Fruit fly (Drosophila melanogaster): Measurements from ENCODE around the gene CG8997.

CG8997 gene

DNA sequence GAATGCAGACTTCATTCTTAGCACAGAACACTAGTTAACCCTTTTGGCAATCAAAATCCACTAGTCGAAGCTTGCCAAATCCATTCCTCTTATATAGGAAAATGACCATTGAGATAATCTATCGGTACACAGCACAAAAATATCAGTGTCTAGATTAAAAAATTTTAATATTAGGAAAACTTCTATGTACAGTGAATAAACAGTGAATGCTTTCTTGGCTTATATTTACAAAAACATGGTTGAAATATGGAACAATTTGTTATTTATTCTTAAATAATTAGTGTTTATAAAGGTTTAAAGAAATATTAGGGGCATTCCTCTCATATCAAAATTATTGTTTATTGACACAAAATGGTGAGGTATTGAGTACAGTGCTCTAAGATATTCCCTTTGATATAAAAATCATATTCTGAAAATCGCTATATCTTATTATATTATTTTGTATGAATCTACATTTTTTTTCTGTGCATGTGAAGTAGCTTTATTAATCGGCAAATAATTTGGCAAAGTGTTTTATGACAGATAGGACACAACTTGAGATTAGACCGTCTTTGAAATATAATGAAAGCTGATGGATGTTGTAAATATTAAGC is 1.3 kb downstream of the CG8997 start, which contains the start of gene CG33306:
Gene CG33306, minus strand, starts transcription at position 51 of the 593 bp plus-strand sequence.
- TF ChIP-seq Adf1 (GFP tag; IDR thresholded peaks at IDR 0.05) (no peak), maf-S (GFP tag; optimal IDR thresholded peaks at IDR 0.05) (no peak), Hr51 (GFP tag; optimal IDR thresholded peaks at IDR 0.05) (peak in 1 of 2 experiments; percentile 1), CG12391 (tag; optimal IDR thresholded peaks at IDR 0.05) (peak; percentile 24), Oaz (GFP tag; IDR thresholded peaks at IDR 0.05) (no peak), CG18619 (GFP tag; optimal IDR thresholded peaks at IDR 0.05) (no peak), Meics (GFP tag; optimal IDR thresholded peaks at IDR 0.05) (peak; percentile 14), CG7786 (GFP tag; optimal IDR thresholded peaks at IDR 0.05) (no peak), CoRest (tag; optimal IDR thresholded peaks at IDR 0.05) (no peak), Hmr (GFP tag; optimal IDR thresholded peaks at IDR 0.05) (peak; percentile 20), Trl (optimal IDR thresholded peaks at IDR 0.05) (no peak), Trl (GFP tag; optimal IDR thresholded peaks at IDR 0.05) (no peak), Ets65A (GFP tag) (no peak), abd-A (tag; optimal IDR thresholded peaks at IDR 0.05) (no peak), CG3281 (GFP tag; optimal IDR thresholded peaks at IDR 0.05) (peak; percentile 31), CG14441 (GFP tag; IDR thresholded peaks at IDR 0.05) (no peak), slou (GFP tag; optimal IDR thresholded peaks at IDR 0.05) (no peak), Abd-B (GFP tag; optimal IDR thresholded peaks at IDR 0.05) (no peak), Antp (GFP tag; optimal IDR thresholded peaks at IDR 0.05) (no peak), CG7839 (tag; optimal IDR thresholded peaks at IDR 0.05) (peak; percentile 23), Ada2b (GFP tag; IDR thresholded peaks at IDR 0.05) (no peak), tna (GFP tag; IDR thresholded peaks at IDR 0.05; ENCODE audit: partially characterized antibody) (no peak), CG17912 (GFP tag; optimal IDR thresholded peaks at IDR 0.05) (no peak), Sry-δ (GFP tag; optimal IDR thresholded peaks at IDR 0.05) (no peak), unpg (GFP tag; optimal IDR thresholded peaks at IDR 0.05) (peak; percentile 10), CG2120 (GFP tag; optimal IDR thresholded peaks at IDR 0.05) (peak; percentile 25), NC2β (GFP tag; optimal IDR thresholded peaks at IDR 0.05) (no peak), Vsx1 (GFP tag; optimal IDR thresholded peaks at IDR 0.05) (no peak), ATbp (GFP tag; optimal IDR thresholded peaks at IDR 0.05) (no peak), CG16813 (GFP tag; IDR thresholded peaks at IDR 0.05; ENCODE audit: partially characterized antibody) (no peak), chn (GFP tag; optimal IDR thresholded peaks at IDR 0.05) (no peak), sug (tag; optimal IDR thresholded peaks at IDR 0.05) (no peak), exex (tag; optimal IDR thresholded peaks at IDR 0.05) (peak; percentile 96), CG2678 (tag; optimal IDR thresholded peaks at IDR 0.05) (peak; percentile 51), CG15514 (GFP tag; optimal IDR thresholded peaks at IDR 0.05) (no peak), CG18599 (GFP tag; optimal IDR thresholded peaks at IDR 0.05) (peak; percentile 37), Hr3 (GFP tag; optimal IDR thresholded peaks at IDR 0.05) (no peak), PHDP (tag; optimal IDR thresholded peaks at IDR 0.05) (peak; percentile 7), CG4854 (GFP tag; optimal IDR thresholded peaks at IDR 0.05) (no peak), lab (GFP tag; optimal IDR thresholded peaks at IDR 0.05) (peak; percentile 22), grau (tag; optimal IDR thresholded peaks at IDR 0.05) (peak; percentile 42), CG17568 (GFP tag; optimal IDR thresholded peaks at IDR 0.05) (no peak), Fer3 (tag; optimal IDR thresholded peaks at IDR 0.05) (peak; percentile 21), cwo (GFP tag; optimal IDR thresholded peaks at IDR 0.05) (peak; percentile 3), gem (tag; optimal IDR thresholded peaks at IDR 0.05) (peak; percentile 54), kay (GFP tag; optimal IDR thresholded peaks at IDR 0.05) (no peak), repo (GFP tag; optimal IDR thresholded peaks at IDR 0.05) (no peak), MTF-1 (GFP tag; optimal IDR thresholded peaks at IDR 0.05; ENCODE audit: borderline replicate concordance) (no peak)
